Fruit fly (Drosophila melanogaster) whole organism, embryonic: ENCODE measurements around the gene CG43163.

ENCODE experiments used
- Abd-B ChIP-seq: fragments of 200-800 bp; sonication (Bioruptor generic); optimal IDR thresholded peaks from 2 replicates; lab custom pipeline; 2018; ENCODE audit warnings: missing biosample characterization, mild to moderate bottlenecking, missing genetic modification characterization, moderate library complexity
- Atf3 ChIP-seq: fragments of 200-800 bp; sonication (Bioruptor generic); optimal IDR thresholded peaks from 3 replicates; lab custom pipeline; 2016; ENCODE audit warnings: missing biosample characterization, missing genetic modification characterization
- BEAF-32 ChIP-seq: fragments of 200-800 bp; sonication (Bioruptor generic); optimal IDR thresholded peaks from 3 replicates; lab custom pipeline; 2017; ENCODE audit warnings: missing biosample characterization, missing genetic modification characterization, mild to moderate bottlenecking, moderate library complexity, missing genetic modification reagents
- CG10274 ChIP-seq: fragments of 200-800 bp; sonication (Bioruptor generic); optimal IDR thresholded peaks from 3 replicates; lab custom pipeline; 2017; ENCODE audit warnings: missing biosample characterization, mild to moderate bottlenecking, missing genetic modification characterization
- CG12071 ChIP-seq: fragments of 200-800 bp; sonication (Bioruptor generic); optimal IDR thresholded peaks from 3 replicates; lab custom pipeline; 2018; ENCODE audit warnings: missing biosample characterization, mild to moderate bottlenecking, missing genetic modification characterization
- CG14014 ChIP-seq: fragments of 200-800 bp; sonication (Bioruptor generic); IDR thresholded peaks from 2 replicates; pipeline ENCODE4 v1.3.6; 2022; ENCODE audit warnings: missing biosample characterization, missing genetic modification characterization
- CG14050 ChIP-seq: fragments of 200-800 bp; sonication (Bioruptor generic); IDR thresholded peaks from 3 replicates; pipeline ENCODE4 v1.3.6; 2022; ENCODE audit warnings: missing biosample characterization, missing genetic modification characterization
- CG15073 ChIP-seq: fragments of 200-800 bp; sonication (Bioruptor generic); optimal IDR thresholded peaks from 2 replicates; lab custom pipeline; 2016; ENCODE audit warnings: missing biosample characterization, missing genetic modification characterization
- CG17186 ChIP-seq: fragments of 200-800 bp; sonication (Bioruptor generic); optimal IDR thresholded peaks from 3 replicates; lab custom pipeline; 2017; ENCODE audit warnings: missing biosample characterization, missing genetic modification reagents, missing genetic modification characterization
- CG17385 ChIP-seq: fragments of 200-800 bp; sonication (Bioruptor generic); optimal IDR thresholded peaks from 3 replicates; lab custom pipeline; 2018; ENCODE audit warnings: missing biosample characterization, mild to moderate bottlenecking, missing genetic modification characterization
- CG2116 ChIP-seq: fragments of 200-800 bp; sonication (Bioruptor generic); optimal IDR thresholded peaks from 3 replicates; lab custom pipeline; 2018; ENCODE audit warnings: missing biosample characterization, mild to moderate bottlenecking, missing genetic modification characterization
- CG31365 ChIP-seq: fragments of 200-800 bp; sonication (Bioruptor generic); optimal IDR thresholded peaks from 2 replicates; lab custom pipeline; 2018; ENCODE audit warnings: missing biosample characterization, mild to moderate bottlenecking, missing genetic modification characterization
- CG34376 ChIP-seq: fragments of 200-800 bp; sonication (Bioruptor generic); optimal IDR thresholded peaks from 2 replicates; lab custom pipeline; 2018; ENCODE audit warnings: missing biosample characterization, mild to moderate bottlenecking, missing genetic modification characterization
- CG4617 ChIP-seq: fragments of 200-800 bp; sonication (Bioruptor generic); optimal IDR thresholded peaks from 3 replicates; lab custom pipeline; 2016; ENCODE audit warnings: missing biosample characterization, missing genetic modification characterization, borderline replicate concordance
- CG6175 ChIP-seq: fragments of 200-800 bp; sonication (Bioruptor generic); IDR thresholded peaks from 3 replicates; pipeline ENCODE4 v1.3.6; 2022; ENCODE audit warnings: missing biosample characterization, missing genetic modification characterization
- CG6254 ChIP-seq: fragments of 200-800 bp; sonication (Bioruptor generic); optimal IDR thresholded peaks from 3 replicates; lab custom pipeline; 2017; ENCODE audit warnings: mild to moderate bottlenecking, missing biosample characterization, missing genetic modification reagents, missing genetic modification characterization
- CG6765 ChIP-seq: fragments of 200-800 bp; sonication (Bioruptor generic); optimal IDR thresholded peaks from 3 replicates; lab custom pipeline; 2017; ENCODE audit warnings: missing biosample characterization, mild to moderate bottlenecking, missing genetic modification characterization
- CG9797 ChIP-seq: fragments of 200-800 bp; sonication (Bioruptor generic); optimal IDR thresholded peaks from 3 replicates; lab custom pipeline; 2018; ENCODE audit warnings: missing biosample characterization, mild to moderate bottlenecking, missing genetic modification characterization
- CTCF ChIP-seq: fragments of 200-800 bp; sonication (Bioruptor generic); optimal IDR thresholded peaks from 2 replicates; lab custom pipeline; 2017; ENCODE audit warnings: missing biosample characterization, mild to moderate bottlenecking, missing genetic modification characterization, moderate library complexity
- E2f2 ChIP-seq: fragments of 200-800 bp; sonication (Bioruptor generic); IDR thresholded peaks from 2 replicates; pipeline ENCODE4 v1.3.6; 2022; ENCODE audit warnings: missing biosample characterization, missing genetic modification characterization
- Elba2 ChIP-seq: fragments of 200-800 bp; sonication (Bioruptor generic); optimal IDR thresholded peaks from 3 replicates; lab custom pipeline; 2016; ENCODE audit warnings: missing biosample characterization, missing genetic modification characterization
- Fer1 ChIP-seq: fragments of 200-800 bp; sonication (Bioruptor generic); optimal IDR thresholded peaks from 2 replicates; lab custom pipeline; 2017; ENCODE audit warnings: missing biosample characterization, mild to moderate bottlenecking, missing genetic modification characterization
- H15 ChIP-seq: fragments of 200-800 bp; sonication (Bioruptor generic); IDR thresholded peaks from 3 replicates; pipeline ENCODE4 v1.3.6; 2022; ENCODE audit warnings: missing biosample characterization, missing genetic modification characterization
- HLH4C ChIP-seq: fragments of 200-800 bp; sonication (Bioruptor generic); IDR thresholded peaks from 3 replicates; pipeline ENCODE4 v1.3.6; 2022; ENCODE audit warnings: missing biosample characterization, missing genetic modification characterization; ENCODE audit not compliant: partially characterized antibody
- HmgZ ChIP-seq: fragments of 200-800 bp; sonication (Bioruptor generic); optimal IDR thresholded peaks from 2 replicates; lab custom pipeline; 2018; ENCODE audit warnings: missing biosample characterization, mild to moderate bottlenecking, missing genetic modification characterization
- MBD-R2 ChIP-seq: fragments of 200-800 bp; sonication (Bioruptor generic); IDR thresholded peaks from 2 replicates; pipeline ENCODE4 v1.3.6; 2022; ENCODE audit warnings: missing biosample characterization, missing genetic modification characterization
- MESR4 ChIP-seq: fragments of 200-800 bp; sonication (Bioruptor generic); optimal IDR thresholded peaks from 2 replicates; lab custom pipeline; 2018; ENCODE audit warnings: missing biosample characterization, mild to moderate bottlenecking, missing genetic modification characterization, moderate library complexity
- MTF-1 ChIP-seq: fragments of 200-800 bp; sonication (Bioruptor generic); optimal IDR thresholded peaks from 2 replicates; lab custom pipeline; 2018; ENCODE audit warnings: missing biosample characterization, mild to moderate bottlenecking, missing genetic modification characterization, borderline replicate concordance
- Med ChIP-seq: fragments of 200-800 bp; sonication (Bioruptor generic); peaks from one replicate; lab custom pipeline; 2016; ENCODE audit warnings: missing biosample characterization, missing genetic modification characterization, mild to moderate bottlenecking, inconsistent platforms, moderate library complexity
- Spps ChIP-seq: fragments of 200-800 bp; sonication (Bioruptor generic); optimal IDR thresholded peaks from 2 replicates; lab custom pipeline; 2018; ENCODE audit warnings: missing biosample characterization, mild to moderate bottlenecking, missing genetic modification characterization
- Stat92E ChIP-seq, 3 experiments: fragments of >200 bp in 2 of 3; fragments of 200-800 bp in 1 of 3; sonication (Bioruptor generic) in 1 of 3; optimal IDR thresholded peaks; 2 replicates each; lab custom pipeline; 2017 to 2019; ENCODE audit warnings: missing biosample characterization in 3 of 3, missing genetic modification characterization in 3 of 3, mild to moderate bottlenecking in 1 of 3, moderate library complexity in 1 of 3
- chn ChIP-seq: fragments of 200-800 bp; sonication (Bioruptor generic); optimal IDR thresholded peaks from 2 replicates; lab custom pipeline; 2016; ENCODE audit warnings: missing biosample characterization, missing genetic modification characterization
- crc ChIP-seq: fragments of 200-800 bp; sonication (Bioruptor generic); optimal IDR thresholded peaks from 2 replicates; lab custom pipeline; 2016; ENCODE audit warnings: missing biosample characterization, missing genetic modification characterization
- croc ChIP-seq: fragments of 200-800 bp; sonication (Bioruptor generic); conservative IDR thresholded peaks from 3 replicates; pipeline ENCODE4 v1.3.6; 2022; ENCODE audit warnings: missing biosample characterization, missing genetic modification characterization
- dati ChIP-seq: fragments of 200-800 bp; sonication (Bioruptor generic); IDR thresholded peaks from 2 replicates; pipeline ENCODE4 v1.3.6; 2022; ENCODE audit warnings: missing biosample characterization, missing genetic modification characterization
- dm ChIP-seq: fragments of 200-800 bp; sonication (Bioruptor generic); optimal IDR thresholded peaks from 3 replicates; lab custom pipeline; 2016; ENCODE audit warnings: missing biosample characterization, missing genetic modification characterization
- fd3F ChIP-seq: fragments of 200-800 bp; sonication (Bioruptor generic); optimal IDR thresholded peaks from 2 replicates; lab custom pipeline; 2018; ENCODE audit warnings: missing biosample characterization, mild to moderate bottlenecking, missing genetic modification characterization, moderate library complexity
- gfzf ChIP-seq: fragments of 200-800 bp; sonication (Bioruptor generic); optimal IDR thresholded peaks from 2 replicates; lab custom pipeline; 2016; ENCODE audit warnings: missing biosample characterization, mild to moderate bottlenecking, missing genetic modification characterization, moderate library complexity
- ham ChIP-seq: fragments of 200-800 bp; sonication (Bioruptor generic); IDR thresholded peaks from 2 replicates; pipeline ENCODE4 v1.3.6; 2022; ENCODE audit warnings: missing biosample characterization, missing genetic modification characterization
- jumu ChIP-seq: fragments of 200-800 bp; sonication (Bioruptor generic); optimal IDR thresholded peaks from 3 replicates; lab custom pipeline; 2016; ENCODE audit warnings: missing biosample characterization, missing genetic modification characterization
- lab ChIP-seq: fragments of 200-800 bp; sonication (Bioruptor generic); optimal IDR thresholded peaks from 3 replicates; lab custom pipeline; 2017; ENCODE audit warnings: missing biosample characterization, missing genetic modification characterization, mild to moderate bottlenecking, moderate library complexity, missing genetic modification reagents
- nerfin-1 ChIP-seq: fragments of 200-800 bp; sonication (Bioruptor generic); optimal IDR thresholded peaks from 3 replicates; lab custom pipeline; 2019; ENCODE audit warnings: missing biosample characterization, mild to moderate bottlenecking, missing genetic modification characterization, moderate library complexity
- odd ChIP-seq: fragments of 200-800 bp; sonication (Bioruptor generic); optimal IDR thresholded peaks from 2 replicates; lab custom pipeline; 2017; ENCODE audit warnings: missing biosample characterization, mild to moderate bottlenecking, missing genetic modification characterization
- onecut ChIP-seq: fragments of 200-800 bp; sonication (Bioruptor generic); IDR thresholded peaks from 2 replicates; pipeline ENCODE4 v1.3.6; 2022; ENCODE audit warnings: missing biosample characterization, missing genetic modification characterization
- pho ChIP-seq: fragments of 200-800 bp; sonication (Bioruptor generic); optimal IDR thresholded peaks from 2 replicates; lab custom pipeline; 2016; ENCODE audit warnings: missing biosample characterization, missing genetic modification characterization
- phol ChIP-seq: fragments of 200-800 bp; sonication (Bioruptor generic); optimal IDR thresholded peaks from 3 replicates; lab custom pipeline; 2018; ENCODE audit warnings: missing biosample characterization, mild to moderate bottlenecking, missing genetic modification characterization, moderate library complexity
- pzg ChIP-seq: fragments of 200-800 bp; sonication (Bioruptor generic); optimal IDR thresholded peaks from 3 replicates; lab custom pipeline; 2018; ENCODE audit warnings: missing biosample characterization, mild to moderate bottlenecking, missing genetic modification characterization, moderate library complexity
- seq ChIP-seq: fragments of 200-800 bp; sonication (Bioruptor generic); IDR thresholded peaks from 2 replicates; pipeline ENCODE4 v1.3.6; 2022; ENCODE audit warnings: missing biosample characterization, missing genetic modification characterization
- sna ChIP-seq: fragments of 200-800 bp; sonication (Bioruptor generic); IDR thresholded peaks from 2 replicates; pipeline ENCODE4 v1.3.6; 2022; ENCODE audit warnings: missing biosample characterization, missing genetic modification characterization; ENCODE audit not compliant: partially characterized antibody
- so ChIP-seq: fragments of 200-800 bp; sonication (Bioruptor generic); IDR thresholded peaks from 3 replicates; pipeline ENCODE4 v1.3.6; 2022; ENCODE audit warnings: missing biosample characterization, missing genetic modification characterization
- trem ChIP-seq: fragments of 200-800 bp; optimal IDR thresholded peaks from 3 replicates; lab custom pipeline; 2019; ENCODE audit warnings: missing biosample characterization, mild to moderate bottlenecking, missing genetic modification characterization, moderate library complexity

The CG43163 gene

dm6 chr3L:8514768-8515167 is 7.8 kb upstream of the CG43163 start, which contains the start of gene CG6683 (continued):
- TF ChIP-seq MBD-R2 (GFP tag; lab: Robert Waterston, UW) (peak; percentile 45; the same call in 1 of the 2 replicates), fd3F (GFP tag; lab: Kevin White, UChicago) (no peak), CG6254 (peak; percentile 67), CG10274 (no peak), lab (GFP tag; lab: Kevin White, UChicago) (no peak), Stat92E (GFP tag; optimal IDR thresholded peaks at IDR 0.05; lab: Kevin White, UChicago) (peak in 1 of 3 experiments; percentile 11), trem (tag; lab: Kevin White, UChicago) (no peak), HLH4C (GFP tag; lab: Robert Waterston, UW) (no peak), CG34376 (GFP tag; lab: Kevin White, UChicago) (peak; percentile 32), Atf3 (GFP tag; lab: Kevin White, UChicago) (no peak), Fer1 (GFP tag; lab: Kevin White, UChicago) (peak; percentile 5), nerfin-1 (tag; lab: Kevin White, UChicago) (peak; percentile 38), ham (GFP tag; lab: Robert Waterston, UW) (no peak), CG9797 (GFP tag; lab: Kevin White, UChicago) (peak; percentile 66), E2f2 (GFP tag; lab: Robert Waterston, UW) (peak; percentile 88), CG6175 (GFP tag; lab: Robert Waterston, UW) (no peak), dm (no peak), Abd-B (GFP tag; lab: Kevin White, UChicago) (no peak), CG31365 (tag; lab: Kevin White, UChicago) (no peak), odd (GFP tag; lab: Kevin White, UChicago) (peak; percentile 12), sna (GFP tag; lab: Robert Waterston, UW) (no peak), jumu (GFP tag; lab: Kevin White, UChicago) (no peak), croc (no peak), CG15073 (GFP tag; lab: Kevin White, UChicago) (no peak), CG12071 (GFP tag; lab: Kevin White, UChicago) (peak; percentile 14), pzg (GFP tag; lab: Kevin White, UChicago) (peak; percentile 49), crc (GFP tag; lab: Kevin White, UChicago) (no peak), BEAF-32 (GFP tag; lab: Kevin White, UChicago) (peak; percentile 10), seq (no peak), gfzf (GFP tag; lab: Kevin White, UChicago) (peak; percentile 76), chn (GFP tag; lab: Kevin White, UChicago) (peak; percentile 7), MTF-1 (GFP tag; lab: Kevin White, UChicago) (peak; percentile 10), CG14014 (GFP tag; lab: Robert Waterston, UW) (no peak), pho (no peak), CG17385 (GFP tag; lab: Kevin White, UChicago) (peak; percentile 1), Med (GFP tag; lab: Kevin White, UChicago) (peak; percentile 45), MESR4 (GFP tag; lab: Kevin White, UChicago) (peak; percentile 49), CG4617 (GFP tag; lab: Kevin White, UChicago) (peak; percentile 53), CG17186 (GFP tag; lab: Kevin White, UChicago) (peak; percentile 15), CG6765 (GFP tag; lab: Kevin White, UChicago) (peak; percentile 17), Elba2 (GFP tag; lab: Kevin White, UChicago) (no peak), Spps (tag; lab: Kevin White, UChicago) (no peak), H15 (GFP tag; lab: Robert Waterston, UW) (no peak), HmgZ (tag; lab: Kevin White, UChicago) (peak; percentile 22), phol (peak; percentile 39), so (GFP tag; lab: Robert Waterston, UW) (no peak), dati (GFP tag; lab: Robert Waterston, UW) (no peak), onecut (GFP tag; lab: Robert Waterston, UW) (peak; percentile 99), CTCF (GFP tag; lab: Kevin White, UChicago) (peak; percentile 39), CG14050 (no peak), CG2116 (GFP tag; lab: Kevin White, UChicago) (peak; percentile 21)
